Worm (Caenorhabditis elegans): Measurements from ENCODE around the gene srt-45.

- no peak for TF ChIP-seq ama-1 (optimal IDR thresholded peaks at IDR 0.05)
- TF ChIP-seq F13C5.2 (tag; optimal IDR thresholded peaks at IDR 0.05) = no peak
- TF ChIP-seq flt-1 (GFP tag; IDR thresholded peaks at IDR 0.05) = no peak
- TF ChIP-seq tbx-37 (GFP tag; conservative IDR thresholded peaks at IDR 0.05) = no peak
- no peak for TF ChIP-seq tbx-11 (GFP tag; IDR thresholded peaks at IDR 0.05)
- no peak for TF ChIP-seq ets-7 (tag; optimal IDR thresholded peaks at IDR 0.05)
Observed at ce11 chrV:19788360-19788759, 4.4 kb downstream of the srt-45 start, which contains the start of gene clec-258.
